Worm (Caenorhabditis elegans): ENCODE data around the gene zig-6.
A peak's percentile ranks its signal among the peaks of the same experiment; 100 is the strongest.

zig-6 gene

DNA sequence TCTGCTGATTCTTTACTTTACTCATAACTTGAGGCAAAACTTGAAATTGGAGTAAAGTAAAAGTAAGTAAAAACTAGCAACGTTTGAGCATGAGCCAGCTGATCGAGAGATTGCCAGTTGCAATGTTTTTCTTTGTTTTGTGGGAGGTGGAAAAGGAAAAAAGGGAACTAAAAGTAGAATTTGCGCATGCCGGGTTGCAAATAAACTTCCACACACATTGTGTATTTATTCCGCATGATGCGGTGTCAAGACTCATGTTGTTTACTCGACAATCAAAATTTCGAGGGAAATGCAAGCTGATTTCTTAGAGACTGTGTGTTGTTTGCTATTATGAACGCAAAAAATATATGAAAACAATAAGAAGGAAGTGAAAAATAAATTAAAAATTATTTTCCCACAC lies 46.5 kb downstream of the zig-6 start:
- TF ChIP-seq ceh-79 (tag; optimal IDR thresholded peaks at IDR 0.05): no peak
- no peak for TF ChIP-seq T26A5.8 (tag; optimal IDR thresholded peaks at IDR 0.05)
- TF ChIP-seq F39B2.1 (GFP tag; IDR thresholded peaks at IDR 0.05): no peak
- no peak for TF ChIP-seq ccch-3 (GFP tag; optimal IDR thresholded peaks at IDR 0.05)
- no peak for TF ChIP-seq ceh-40 (GFP tag; IDR thresholded peaks at IDR 0.05)
- no peak for TF ChIP-seq snpc-1.1 (tag; optimal IDR thresholded peaks at IDR 0.05; ENCODE audit: insufficient read depth)
- no peak for TF ChIP-seq madf-3 (GFP tag; IDR thresholded peaks at IDR 0.05)
- TF ChIP-seq B0261.1 (tag; optimal IDR thresholded peaks at IDR 0.05): no peak
- no peak for TF ChIP-seq lin-54 (GFP tag; optimal IDR thresholded peaks at IDR 0.05)
- TF ChIP-seq ceh-100 (GFP tag; IDR thresholded peaks at IDR 0.05): no peak
- TF ChIP-seq F23B12.7 (tag; optimal IDR thresholded peaks at IDR 0.05; ENCODE audit: insufficient read depth): no peak
- TF ChIP-seq somi-1 (GFP tag; optimal IDR thresholded peaks at IDR 0.05): no peak
- TF ChIP-seq Y56A3A.18 (GFP tag; IDR thresholded peaks at IDR 0.05): no peak
- TF ChIP-seq aptf-2 (GFP tag; conservative IDR thresholded peaks at IDR 0.05): no peak
- TF ChIP-seq snpc-1.3 (tag; optimal IDR thresholded peaks at IDR 0.05; ENCODE audit: insufficient read depth): no peak
- no peak for TF ChIP-seq ZK185.1 (tag; optimal IDR thresholded peaks at IDR 0.05; ENCODE audit: poor library complexity, severe bottlenecking)

DNA sequence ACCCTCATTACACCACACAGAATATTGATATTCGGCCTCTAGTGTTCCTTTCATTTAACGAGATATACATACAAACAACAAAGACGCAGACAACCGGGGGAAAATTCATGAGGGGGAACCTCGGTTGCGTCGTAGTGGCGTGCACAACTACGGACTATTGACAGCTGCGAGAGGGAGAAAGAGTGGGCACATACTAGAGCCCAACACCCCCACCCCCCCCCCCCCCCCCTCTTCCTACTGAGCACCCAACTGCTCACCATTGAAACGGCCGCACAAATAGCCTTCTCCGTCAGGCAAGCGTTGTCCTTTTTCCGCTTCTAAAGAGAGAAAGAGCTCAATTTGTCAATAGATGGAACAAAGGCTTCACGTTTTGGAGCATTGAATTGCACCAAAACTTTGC lies 48.7 kb downstream of the zig-6 start:
- TF ChIP-seq hmg-1.2 (GFP tag; IDR thresholded peaks at IDR 0.05): peak; percentile 25; the same call in 1 of the 2 replicates
- TF ChIP-seq K12H6.12 (tag; optimal IDR thresholded peaks at IDR 0.05): peak; percentile 68
- peak; percentile 56; the same call in 1 of the 2 replicates for TF ChIP-seq egrh-3 (GFP tag; IDR thresholded peaks at IDR 0.05)
- peak; percentile 38 for TF ChIP-seq ceh-27 (GFP tag; optimal IDR thresholded peaks at IDR 0.05)
- no peak for TF ChIP-seq nhr-120 (GFP tag; IDR thresholded peaks at IDR 0.05)

- TF ChIP-seq dpff-1 (tag; optimal IDR thresholded peaks at IDR 0.05) (no peak), cebp-2 (GFP tag; IDR thresholded peaks at IDR 0.05) (no peak), sptf-2 (GFP tag; optimal IDR thresholded peaks at IDR 0.05) (no peak), madf-6 (GFP tag; IDR thresholded peaks at IDR 0.05) (no peak), snpc-1.3 (tag; optimal IDR thresholded peaks at IDR 0.05; ENCODE audit: insufficient read depth) (no peak), akir-1 (GFP tag; optimal IDR thresholded peaks at IDR 0.05) (no peak), lsy-27 (tag; optimal IDR thresholded peaks at IDR 0.05; ENCODE audit: borderline replicate concordance, insufficient read depth) (no peak), chd-7 (tag; optimal IDR thresholded peaks at IDR 0.05) (no peak), attf-5 (GFP tag; optimal IDR thresholded peaks at IDR 0.05) (no peak)
These were observed 51.0 kb downstream of the zig-6 start for ce11 chrX:5137716-5138470.
